Worm (Caenorhabditis elegans) whole organism, young adult: ENCODE results near the gene tmem-218.

Experiments used
- B0336.3 ChIP-seq: fragments of 200-800 bp; sonication (Bioruptor generic); IDR thresholded peaks from 2 replicates; pipeline ENCODE4 v1.3.6; 2022; ENCODE audit warnings: missing genetic modification characterization, missing compliant biosample characterization
- F23B12.7 ChIP-seq: sonication (generic microtip); optimal IDR thresholded peaks from 2 replicates; lab custom pipeline; 2017; ENCODE audit warnings: missing genetic modification characterization, mild to moderate bottlenecking, missing compliant biosample characterization, antibody characterized with exemption, moderate library complexity; ENCODE audit not compliant: insufficient read depth
- F52B5.7 ChIP-seq: sonication (generic microtip); optimal IDR thresholded peaks from 2 replicates; lab custom pipeline; 2016; ENCODE audit warnings: mild to moderate bottlenecking, missing genetic modification characterization, missing compliant biosample characterization
- F57A8.1 ChIP-seq: fragments of 200-800 bp; sonication (Bioruptor generic); optimal IDR thresholded peaks from 2 replicates; lab custom pipeline; 2018; ENCODE audit warnings: mild to moderate bottlenecking, missing genetic modification characterization, moderate library complexity, missing compliant biosample characterization
- chd-7 ChIP-seq: sonication (generic microtip); optimal IDR thresholded peaks from 2 replicates; lab custom pipeline; 2016; ENCODE audit warnings: mild to moderate bottlenecking, missing genetic modification characterization, moderate library complexity, missing compliant biosample characterization
- dpl-1 ChIP-seq: fragments of 150-350 bp; optimal IDR thresholded peaks from 2 replicates; lab custom pipeline; 2014; ENCODE audit warnings: missing biosample characterization, missing genetic modification reagents, missing genetic modification characterization
- hlh-26 ChIP-seq: fragments of 200-800 bp; sonication (Bioruptor generic); conservative IDR thresholded peaks from 2 replicates; pipeline ENCODE4 v1.3.6; 2022; ENCODE audit warnings: missing genetic modification reagents, missing genetic modification characterization, missing compliant biosample characterization
- sea-2 ChIP-seq: fragments of 200-800 bp; sonication (Bioruptor generic); IDR thresholded peaks from 2 replicates; pipeline ENCODE4 v1.3.6; 2022; ENCODE audit warnings: missing genetic modification characterization, missing compliant biosample characterization
- snpc-4 ChIP-seq, 5 experiments: fragments of 150-350 bp in 1 of 5; sonication (generic microtip) in 4 of 5; optimal IDR thresholded peaks; 2 replicates each; lab custom pipeline; 2014 to 2018; ENCODE audit warnings: missing genetic modification characterization in 5 of 5, missing biosample characterization in 3 of 5, antibody characterized with exemption in 2 of 5, mild to moderate bottlenecking in 2 of 5, missing compliant biosample characterization in 2 of 5, missing genotype in 2 of 5, moderate library complexity in 2 of 5, missing genetic modification reagents in 1 of 5
- ztf-3 ChIP-seq: fragments of 200-800 bp; sonication (Bioruptor generic); optimal IDR thresholded peaks from 2 replicates; lab custom pipeline; 2018; ENCODE audit warnings: mild to moderate bottlenecking, missing genetic modification characterization, missing compliant biosample characterization

DNA sequence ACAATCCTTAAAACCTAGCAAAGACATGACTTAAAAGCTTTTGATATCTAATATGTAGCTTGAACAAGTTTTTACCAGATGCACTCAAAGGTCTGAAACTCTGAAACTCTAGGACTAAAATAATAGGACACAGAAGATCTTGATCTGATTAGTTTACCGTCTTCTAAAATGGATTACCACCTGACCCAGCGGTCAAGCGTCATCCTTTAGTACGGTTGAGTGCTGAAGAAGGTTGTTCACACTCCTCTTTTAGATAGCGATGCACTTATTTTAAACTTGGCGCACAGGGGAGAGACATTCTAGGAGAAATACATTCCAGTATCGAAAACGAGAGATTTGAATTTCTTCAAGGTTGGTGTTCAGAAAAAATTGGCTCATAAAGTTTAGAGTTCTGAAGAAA is 34.2 kb downstream of the tmem-218 start:
- no peak for TF ChIP-seq hlh-26 (GFP tag; lab: Robert Waterston, UW)
- no peak for TF ChIP-seq ztf-3 (GFP tag; lab: Kevin White, UChicago)
- TF ChIP-seq sea-2: no peak
- TF ChIP-seq dpl-1 (GFP tag; lab: Kevin White, UChicago): no peak
- no peak for TF ChIP-seq F57A8.1
- TF ChIP-seq snpc-4 (GFP tag; optimal IDR thresholded peaks at IDR 0.05; lab: Kevin White, UChicago): no peak
- TF ChIP-seq snpc-4 (tag; optimal IDR thresholded peaks at IDR 0.05; lab: Kevin White, UChicago): no peak
- TF ChIP-seq B0336.3 (GFP tag; lab: Robert Waterston, UW): no peak
- no peak for TF ChIP-seq chd-7 (tag; lab: Kevin White, UChicago)
- no peak for TF ChIP-seq F52B5.7 (tag; lab: Kevin White, UChicago)
- no peak for TF ChIP-seq F23B12.7
